Fruit fly (Drosophila melanogaster) Kc167 (cell line): Measurements from ENCODE around the gene Srr.

Experiments
- Myc ChIP-seq: fragments of >200 bp; optimal IDR thresholded peaks from 2 replicates; lab custom pipeline; 2017; ENCODE audit warnings: missing external identifiers
- Sin3A ChIP-seq: fragments of >200 bp; optimal IDR thresholded peaks from 2 replicates; lab custom pipeline; 2018; ENCODE audit warnings: missing external identifiers
- h ChIP-seq: fragments of >200 bp; optimal IDR thresholded peaks from 3 replicates; lab custom pipeline; 2018; ENCODE audit warnings: missing external identifiers
- psq ChIP-seq: fragments of >200 bp; optimal IDR thresholded peaks from 2 replicates; lab custom pipeline; 2017; ENCODE audit warnings: missing external identifiers
- ttk ChIP-seq: sonication (Bioruptor generic); optimal IDR thresholded peaks from 2 replicates; lab custom pipeline; 2017; ENCODE audit warnings: missing external identifiers

- TF ChIP-seq h = no peak
- no peak for TF ChIP-seq Myc (lab: Kevin White, UChicago)
- TF ChIP-seq psq (lab: Kevin White, UChicago) = no peak
- no peak for TF ChIP-seq Sin3A (lab: Kevin White, UChicago)
- TF ChIP-seq ttk = no peak
These were observed 23.8 kb downstream of the Srr start for dm6 chr3R:9388972-9389371.
